Fruit fly (Drosophila melanogaster) whole organism, adult: ENCODE results near the gene dls.

Experiments used
- CG11617 ChIP-seq: fragments of 200-800 bp; sonication (Bioruptor generic); optimal IDR thresholded peaks from 2 replicates; lab custom pipeline; 2017; ENCODE audit warnings: mild to moderate bottlenecking, missing biosample characterization, missing genetic modification reagents, missing genetic modification characterization
- CG12768 ChIP-seq: fragments of 200-800 bp; sonication (Bioruptor generic); optimal IDR thresholded peaks from 2 replicates; lab custom pipeline; 2017; ENCODE audit warnings: missing biosample characterization, missing genetic modification characterization, mild to moderate bottlenecking, moderate library complexity, missing genetic modification reagents
- CG14711 ChIP-seq: fragments of 200-800 bp; sonication (Bioruptor generic); optimal IDR thresholded peaks from 2 replicates; lab custom pipeline; 2018; ENCODE audit warnings: missing biosample characterization, mild to moderate bottlenecking, missing genetic modification characterization, moderate library complexity
- CG1620 ChIP-seq: fragments of 200-800 bp; sonication (Bioruptor generic); optimal IDR thresholded peaks from 2 replicates; lab custom pipeline; 2016; ENCODE audit warnings: missing biosample characterization, missing genetic modification characterization
- CG33017 ChIP-seq: fragments of 200-800 bp; sonication (Bioruptor generic); optimal IDR thresholded peaks from 2 replicates; lab custom pipeline; 2018; ENCODE audit warnings: missing biosample characterization, mild to moderate bottlenecking, missing genetic modification characterization, moderate library complexity
- CG5204 ChIP-seq: fragments of 200-800 bp; sonication (Bioruptor generic); optimal IDR thresholded peaks from 2 replicates; lab custom pipeline; 2016; ENCODE audit warnings: missing biosample characterization, missing genetic modification characterization
- CG7045 ChIP-seq: fragments of 200-800 bp; sonication (Bioruptor generic); optimal IDR thresholded peaks from 2 replicates; lab custom pipeline; 2017; ENCODE audit warnings: missing biosample characterization, mild to moderate bottlenecking, missing genetic modification characterization
- CG7101 ChIP-seq: fragments of 200-800 bp; sonication (Bioruptor generic); optimal IDR thresholded peaks from 2 replicates; lab custom pipeline; 2018; ENCODE audit warnings: missing biosample characterization, mild to moderate bottlenecking, missing genetic modification characterization, moderate library complexity
- Clk ChIP-seq: fragments of 200-800 bp; sonication (Bioruptor generic); optimal IDR thresholded peaks from 2 replicates; lab custom pipeline; 2017; ENCODE audit warnings: missing biosample characterization, missing genetic modification characterization
- Crg-1 ChIP-seq: fragments of 200-800 bp; sonication (Bioruptor generic); optimal IDR thresholded peaks from 2 replicates; lab custom pipeline; 2016; ENCODE audit warnings: missing biosample characterization, missing genetic modification characterization
- Hr96 ChIP-seq: fragments of 200-800 bp; sonication (Bioruptor generic); optimal IDR thresholded peaks from 2 replicates; lab custom pipeline; 2016; ENCODE audit warnings: missing biosample characterization, missing genetic modification characterization
- Mnt ChIP-seq: fragments of 200-800 bp; sonication (Bioruptor generic); optimal IDR thresholded peaks from 2 replicates; lab custom pipeline; 2016; ENCODE audit warnings: missing biosample characterization, mild to moderate bottlenecking, missing genetic modification characterization
- bab1 ChIP-seq: fragments of 200-800 bp; sonication (Bioruptor generic); optimal IDR thresholded peaks from 3 replicates; lab custom pipeline; 2019; ENCODE audit warnings: missing biosample characterization, mild to moderate bottlenecking, missing genetic modification characterization, moderate library complexity
- cic ChIP-seq: fragments of 200-800 bp; sonication (Bioruptor generic); optimal IDR thresholded peaks from 2 replicates; lab custom pipeline; 2017; ENCODE audit warnings: missing biosample characterization, mild to moderate bottlenecking, missing genetic modification characterization, moderate library complexity
- cnc ChIP-seq, 2 experiments: fragments of >200 bp; optimal IDR thresholded peaks; 2 replicates each; lab custom pipeline; 2017
- kay ChIP-seq: fragments of 200-800 bp; sonication (Bioruptor generic); peaks from one replicate; lab custom pipeline; 2016; ENCODE audit warnings: missing biosample characterization, missing genetic modification characterization, borderline replicate concordance
- ovo ChIP-seq: fragments of 200-800 bp; sonication (Bioruptor generic); optimal IDR thresholded peaks from 2 replicates; lab custom pipeline; 2016; ENCODE audit warnings: missing biosample characterization, missing genetic modification characterization
- pad ChIP-seq: fragments of 200-800 bp; sonication (Bioruptor generic); optimal IDR thresholded peaks from 3 replicates; lab custom pipeline; 2017; ENCODE audit warnings: missing biosample characterization, missing genetic modification characterization, mild to moderate bottlenecking, moderate library complexity, missing genetic modification reagents
- tj ChIP-seq: fragments of 200-800 bp; sonication (Bioruptor generic); optimal IDR thresholded peaks from 3 replicates; lab custom pipeline; 2017; ENCODE audit warnings: missing biosample characterization, mild to moderate bottlenecking, missing genetic modification characterization, moderate library complexity
- toe ChIP-seq: fragments of 200-800 bp; sonication (Bioruptor generic); optimal IDR thresholded peaks from 2 replicates; lab custom pipeline; 2016; ENCODE audit warnings: missing biosample characterization, missing genetic modification characterization

dls gene

dm6 chr3L:16201028-16201427 is at the start of gene dls:
TSS of gene dls (plus strand) at chr3L:16201328.
- no peak for TF ChIP-seq CG11617 (GFP tag; lab: Kevin White, UChicago)
- no peak for TF ChIP-seq cnc (optimal IDR thresholded peaks at IDR 0.05; lab: Kevin White, UChicago)
- no peak for TF ChIP-seq CG7045 (GFP tag; lab: Kevin White, UChicago)
- no peak for TF ChIP-seq Mnt
- no peak for TF ChIP-seq cic (GFP tag; lab: Kevin White, UChicago)
- TF ChIP-seq tj = no peak

DNA sequence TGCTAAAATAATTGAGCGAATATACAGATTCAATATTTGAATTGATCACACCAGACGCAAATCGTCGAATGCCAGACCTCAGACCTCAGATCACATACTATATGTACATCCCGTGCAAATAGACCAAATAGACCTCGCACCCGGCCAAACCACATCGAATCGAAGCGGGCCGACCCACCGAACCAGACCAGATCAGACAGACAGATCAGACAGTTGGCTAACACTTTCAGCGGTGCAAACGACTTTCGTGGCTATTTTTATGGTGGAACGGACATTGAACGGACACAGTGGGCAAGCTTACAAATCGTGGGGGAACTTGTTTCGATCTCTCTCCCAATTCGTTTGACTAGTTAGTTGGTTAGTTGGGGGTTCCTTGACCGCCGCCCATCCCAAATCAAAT is 49.4 kb upstream of the dls start:
- no peak for TF ChIP-seq CG7045 (GFP tag; lab: Kevin White, UChicago)
- no peak for TF ChIP-seq CG12768 (GFP tag; lab: Kevin White, UChicago)
- no peak for TF ChIP-seq CG5204 (GFP tag; lab: Kevin White, UChicago)
- TF ChIP-seq Crg-1 (GFP tag; lab: Kevin White, UChicago) = no peak
- TF ChIP-seq tj = no peak
- no peak for TF ChIP-seq CG7101
- TF ChIP-seq bab1 (GFP tag; lab: Kevin White, UChicago) = no peak
- no peak for TF ChIP-seq toe (GFP tag; lab: Kevin White, UChicago)

DNA sequence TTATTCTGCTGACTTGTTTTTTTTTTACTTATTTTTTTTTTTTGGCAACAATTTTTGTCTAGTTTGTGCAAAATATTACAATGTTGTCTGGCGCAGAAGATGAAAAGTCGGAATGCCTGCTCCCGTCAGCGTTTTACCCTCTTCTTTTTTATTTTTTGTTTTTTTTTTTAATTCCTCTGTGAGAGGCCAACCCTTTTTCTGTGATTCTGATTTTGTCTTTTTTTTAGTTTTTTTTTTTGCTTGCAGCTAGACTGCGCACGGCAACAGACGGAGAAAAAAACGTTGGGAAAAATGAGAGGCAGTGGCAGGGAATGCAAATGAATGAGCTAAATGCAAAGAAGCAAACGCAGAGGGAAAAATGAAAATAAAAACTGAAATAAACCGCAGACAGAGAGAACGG is 48.0 kb upstream of the dls start:
- TF ChIP-seq CG12768 (GFP tag; lab: Kevin White, UChicago) = no peak
- TF ChIP-seq Hr96 (GFP tag; lab: Kevin White, UChicago) = peak; percentile 1
- TF ChIP-seq tj = peak; percentile 68

- TF ChIP-seq tj = no peak
- no peak for TF ChIP-seq ovo (GFP tag; lab: Kevin White, UChicago)
- TF ChIP-seq toe (GFP tag; lab: Kevin White, UChicago) = no peak
- TF ChIP-seq CG14711 (tag; lab: Kevin White, UChicago) = no peak
- TF ChIP-seq Clk (GFP tag; lab: Kevin White, UChicago) = no peak
- no peak for TF ChIP-seq CG12768 (GFP tag; lab: Kevin White, UChicago)
- TF ChIP-seq CG11617 (GFP tag; lab: Kevin White, UChicago) = no peak
- no peak for TF ChIP-seq CG33017 (tag; lab: Kevin White, UChicago)
- no peak for TF ChIP-seq CG7101
- no peak for TF ChIP-seq Crg-1 (GFP tag; lab: Kevin White, UChicago)
- no peak for TF ChIP-seq pad
- TF ChIP-seq bab1 (GFP tag; lab: Kevin White, UChicago) = no peak
- no peak for TF ChIP-seq CG7045 (GFP tag; lab: Kevin White, UChicago)
- TF ChIP-seq cic (GFP tag; lab: Kevin White, UChicago) = no peak
- no peak for TF ChIP-seq Hr96 (GFP tag; lab: Kevin White, UChicago)
- no peak for TF ChIP-seq kay (GFP tag; lab: Kevin White, UChicago)
- no peak for TF ChIP-seq Mnt
- TF ChIP-seq cnc (optimal IDR thresholded peaks at IDR 0.05; lab: Kevin White, UChicago) = no peak
- TF ChIP-seq CG5204 (GFP tag; lab: Kevin White, UChicago) = no peak
Observed at dm6 chr3L:16153650-16154049, 47.5 kb upstream of the dls start.

DNA sequence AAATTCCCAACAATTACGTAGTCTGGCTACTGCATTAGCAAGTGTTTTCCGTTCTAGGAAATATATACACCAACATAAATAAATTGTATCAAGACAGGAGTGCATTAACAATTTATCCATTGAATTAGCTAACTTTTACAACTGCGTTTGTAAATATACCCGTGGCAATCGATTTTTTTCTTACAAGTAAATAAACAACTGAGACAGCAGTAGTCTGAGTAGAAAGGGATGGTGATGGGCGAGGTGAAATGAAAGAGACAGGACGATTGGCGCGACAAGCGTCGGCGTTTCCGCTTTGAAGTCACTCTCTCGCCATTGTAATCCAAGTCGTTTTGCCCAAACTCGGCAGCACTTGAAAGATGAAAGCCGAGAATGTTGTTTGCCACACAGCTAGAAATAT is 45.6 kb upstream of the dls start:
- TF ChIP-seq CG14711 (tag; lab: Kevin White, UChicago) (no peak), cnc (optimal IDR thresholded peaks at IDR 0.05; lab: Kevin White, UChicago) (no peak), CG11617 (GFP tag; lab: Kevin White, UChicago) (no peak), toe (GFP tag; lab: Kevin White, UChicago) (no peak), CG33017 (tag; lab: Kevin White, UChicago) (no peak), CG5204 (GFP tag; lab: Kevin White, UChicago) (no peak), pad (no peak), tj (no peak), CG7101 (no peak), CG1620 (no peak), CG7045 (GFP tag; lab: Kevin White, UChicago) (no peak), bab1 (GFP tag; lab: Kevin White, UChicago) (no peak), cic (GFP tag; lab: Kevin White, UChicago) (no peak), Hr96 (GFP tag; lab: Kevin White, UChicago) (no peak)

dm6 chr3L:16156788-16157208 is 44.3 kb upstream of the dls start:
- TF ChIP-seq Crg-1 (GFP tag; lab: Kevin White, UChicago) (no peak), cic (GFP tag; lab: Kevin White, UChicago) (peak; percentile 66), kay (GFP tag; lab: Kevin White, UChicago) (no peak), Mnt (peak; percentile 86), CG12768 (GFP tag; lab: Kevin White, UChicago) (peak; percentile 12), pad (no peak)

DNA sequence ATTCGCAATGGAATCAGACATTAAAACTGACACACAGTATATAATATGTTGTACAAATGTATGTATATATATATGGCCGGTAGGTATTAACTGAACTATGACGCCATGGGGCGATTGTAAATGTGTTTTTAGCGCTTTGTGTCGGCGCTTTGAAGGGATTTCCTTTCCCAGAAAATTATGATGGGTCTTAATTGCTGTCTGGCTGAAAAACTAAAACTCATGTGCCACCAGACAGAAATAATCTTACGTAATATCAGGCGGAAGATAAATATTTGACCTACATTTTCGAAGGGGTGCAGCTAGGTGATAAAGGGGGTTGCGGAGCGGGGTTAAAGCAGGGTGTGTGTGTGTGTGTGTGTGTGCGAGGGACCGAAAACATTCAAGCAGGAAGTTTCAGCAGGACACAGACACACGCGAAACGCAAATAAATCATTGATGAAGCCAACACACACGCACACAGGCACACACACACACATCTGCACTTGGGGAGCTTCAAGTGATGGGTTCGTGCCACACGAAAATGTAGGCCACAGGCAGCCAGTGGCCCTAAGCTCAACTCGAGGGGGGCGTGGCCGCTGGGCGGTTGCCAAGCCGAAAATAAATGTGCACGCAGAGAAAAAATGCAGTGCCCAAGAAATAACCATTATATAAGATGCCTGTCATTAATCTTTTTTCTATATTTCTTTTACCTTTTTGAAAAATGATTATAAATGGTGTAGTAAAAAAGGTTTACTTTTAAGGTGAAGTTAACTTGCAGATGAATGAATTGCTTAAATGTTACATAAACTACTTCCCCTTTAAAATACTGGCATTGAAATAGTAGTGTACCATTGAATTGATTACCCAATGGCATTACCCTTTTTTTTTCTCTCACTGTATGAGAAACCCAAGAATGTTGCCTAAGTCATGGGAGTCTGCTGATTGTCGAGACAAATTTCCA is 43.6 kb upstream of the dls start:
- TF ChIP-seq CG11617 (GFP tag; lab: Kevin White, UChicago) = no peak
- TF ChIP-seq bab1 (GFP tag; lab: Kevin White, UChicago) = no peak
- no peak for TF ChIP-seq CG7101
- no peak for TF ChIP-seq kay (GFP tag; lab: Kevin White, UChicago)
- no peak for TF ChIP-seq Mnt
- no peak for TF ChIP-seq CG1620
- no peak for TF ChIP-seq CG33017 (tag; lab: Kevin White, UChicago)
